Worm (Caenorhabditis elegans): Measurements from ENCODE around the gene nlp-19.

The nlp-19 gene

DNA sequence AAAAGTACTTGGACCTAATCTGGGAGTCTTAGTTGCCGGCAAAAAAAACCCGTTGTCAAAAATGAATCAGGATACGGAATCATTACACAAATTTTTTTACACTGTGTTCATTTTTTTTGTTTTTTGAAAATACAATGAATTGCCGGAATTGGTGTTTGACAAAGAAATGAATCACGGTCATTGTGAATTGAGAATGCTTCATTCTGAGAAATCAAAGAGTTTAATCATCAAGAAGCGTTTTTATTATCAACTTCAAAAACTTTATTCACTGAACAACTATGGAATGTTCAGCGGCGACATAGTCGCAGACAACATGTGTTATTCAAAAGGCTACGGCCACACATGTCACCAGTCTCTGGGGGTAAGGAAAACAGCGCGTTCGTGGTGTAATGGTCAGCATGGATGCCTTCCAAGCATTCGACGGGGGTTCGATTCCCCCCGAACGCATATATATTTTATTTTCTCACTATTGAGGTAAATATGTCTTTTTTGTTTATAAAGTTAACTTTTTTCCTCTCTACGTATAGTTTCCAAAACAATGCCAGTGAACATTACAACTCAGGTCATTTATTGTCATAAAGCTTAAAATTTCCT is 5.0 kb downstream of the nlp-19 start, which contains the start of gene nas-10 (continued):
- TF ChIP-seq nhr-102 (tag; optimal IDR thresholded peaks at IDR 0.05) (no peak), lsy-2 (tag; optimal IDR thresholded peaks at IDR 0.05) (no peak), nhr-6 (tag; optimal IDR thresholded peaks at IDR 0.05) (no peak), D1046.2 (GFP tag; IDR thresholded peaks at IDR 0.05) (no peak), ztf-11 (tag; optimal IDR thresholded peaks at IDR 0.05) (no peak), dpl-1 (GFP tag; optimal IDR thresholded peaks at IDR 0.05) (peak; percentile 5), lir-3 (tag; optimal IDR thresholded peaks at IDR 0.05) (peak; percentile 35), Y5F2A.4 (GFP tag; optimal IDR thresholded peaks at IDR 0.05) (peak; percentile 63), ceh-28 (tag; optimal IDR thresholded peaks at IDR 0.05) (no peak), lin-29 (GFP tag; IDR thresholded peaks at IDR 0.05) (0 out of 2 replicates have a peak, but pooled peaks have one; percentile 47), mep-1 (tag; optimal IDR thresholded peaks at IDR 0.05) (no peak), saeg-2 (GFP tag; IDR thresholded peaks at IDR 0.05) (no peak), zip-2 (tag; optimal IDR thresholded peaks at IDR 0.05) (peak; percentile 40), hmg-1.1 (GFP tag; IDR thresholded peaks at IDR 0.05) (peak; percentile 96), dmd-8 (GFP tag; IDR thresholded peaks at IDR 0.05) (peak; percentile 82), ceh-62 (tag; optimal IDR thresholded peaks at IDR 0.05) (no peak), Y105C5A.15 (GFP tag; IDR thresholded peaks at IDR 0.05) (peak; percentile 74; the same call in 1 of the 2 replicates), duxl-1 (tag; optimal IDR thresholded peaks at IDR 0.05; ENCODE audit: poor library complexity) (peak; percentile 74), fkh-10 (GFP tag; optimal IDR thresholded peaks at IDR 0.05) (no peak), nhr-25 (tag; optimal IDR thresholded peaks at IDR 0.05; ENCODE audit: borderline replicate concordance, insufficient read depth) (peak; percentile 26), ztf-7 (tag; optimal IDR thresholded peaks at IDR 0.05) (no peak), lin-15B (tag; optimal IDR thresholded peaks at IDR 0.05) (no peak), spr-1 (tag; optimal IDR thresholded peaks at IDR 0.05) (peak; percentile 71), T26A8.4 (GFP tag; IDR thresholded peaks at IDR 0.05) (no peak; the same call in 1 of the 2 replicates), mdl-1 (tag; optimal IDR thresholded peaks at IDR 0.05) (peak in 1 of 2 experiments; percentile 57), ctbp-1 (GFP tag; IDR thresholded peaks at IDR 0.05) (peak; percentile 90)

- TF ChIP-seq ces-1 (GFP tag; optimal IDR thresholded peaks at IDR 0.05): peak; percentile 54
- TF ChIP-seq ctbp-1 (GFP tag; IDR thresholded peaks at IDR 0.05): no peak
Observed at ce11 chrX:10965508-10965907, 7.0 kb downstream of the nlp-19 start.

ce11 chrX:10966251-10966650 is 7.7 kb downstream of the nlp-19 start, which contains the start of gene lge-1:
Gene lge-1 (plus strand): TSS chrX:10966551.
- no peak for TF ChIP-seq mxl-2 (GFP tag; conservative IDR thresholded peaks at IDR 0.05)
- no peak for TF ChIP-seq nhr-11 (tag; optimal IDR thresholded peaks at IDR 0.05)
- no peak for TF ChIP-seq unc-62 (GFP tag; optimal IDR thresholded peaks at IDR 0.05 in 1 of 2)
- TF ChIP-seq unc-62 (tag; optimal IDR thresholded peaks at IDR 0.05): no peak
- TF ChIP-seq skn-1 (tag; optimal IDR thresholded peaks at IDR 0.05): no peak

DNA sequence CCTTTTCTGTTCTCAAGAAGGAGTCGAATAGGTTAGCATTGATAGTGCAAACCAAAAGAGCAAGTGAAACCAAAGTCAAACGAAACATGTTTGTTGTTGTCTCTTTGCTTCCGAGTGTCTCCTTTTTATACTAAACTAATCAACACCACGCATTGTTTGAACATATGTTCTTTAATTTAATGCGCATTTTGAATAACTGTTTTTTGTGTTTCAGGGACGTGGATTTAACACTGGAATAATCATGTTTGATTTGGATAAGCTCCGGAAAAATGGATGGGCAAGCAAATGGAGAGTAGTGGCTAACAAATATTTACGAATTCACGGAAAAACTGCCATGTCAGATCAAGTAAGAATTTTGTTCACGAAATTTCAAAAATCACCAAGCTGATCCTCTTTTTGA is 9.2 kb downstream of the nlp-19 start, which contains the start of gene K09C8.9:
TSS of gene K09C8.9 (minus strand) at position 101 of the 400 bp plus-strand sequence.
- no peak for TF ChIP-seq tag-97 (GFP tag; IDR thresholded peaks at IDR 0.05)
- no peak for TF ChIP-seq mdl-1 (tag; optimal IDR thresholded peaks at IDR 0.05)
- no peak for TF ChIP-seq mep-1 (tag; optimal IDR thresholded peaks at IDR 0.05)

DNA sequence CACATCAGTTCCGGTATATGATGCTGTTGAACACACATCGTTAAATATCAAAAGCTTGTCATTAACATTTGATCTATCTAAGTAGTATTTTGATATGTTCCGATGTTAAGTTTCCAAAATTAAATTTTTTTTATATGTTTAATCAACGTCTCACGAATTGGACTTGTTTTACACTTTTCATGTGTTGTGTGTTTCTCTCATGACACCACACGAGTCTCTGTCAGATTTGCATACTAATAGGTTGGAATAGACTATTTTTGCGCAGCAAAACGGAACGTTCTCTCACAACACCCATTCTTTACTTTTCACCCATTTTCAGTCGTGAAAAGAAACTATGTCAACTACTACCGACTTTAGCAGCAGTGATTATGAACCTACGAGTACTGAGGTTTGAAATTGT is 12.1 kb downstream of the nlp-19 start, which contains the start of gene K09C8.8:
TSS of gene K09C8.8 (plus strand) at position 301 of the 400 bp plus-strand sequence.
- TF ChIP-seq F37D6.2 (tag; optimal IDR thresholded peaks at IDR 0.05) (no peak), dmd-8 (GFP tag; IDR thresholded peaks at IDR 0.05) (no peak), madf-5 (GFP tag; IDR thresholded peaks at IDR 0.05) (no peak), nhr-76 (tag; optimal IDR thresholded peaks at IDR 0.05) (no peak), lin-15B (tag; optimal IDR thresholded peaks at IDR 0.05) (no peak), D1046.2 (GFP tag; IDR thresholded peaks at IDR 0.05) (no peak), daf-16 (GFP tag; optimal IDR thresholded peaks at IDR 0.05) (no peak), daf-16 (tag; optimal IDR thresholded peaks at IDR 0.05) (no peak), arid-1 (GFP tag; conservative IDR thresholded peaks at IDR 0.05) (no peak), tra-1 (GFP tag; IDR thresholded peaks at IDR 0.05) (no peak), ceh-28 (tag; optimal IDR thresholded peaks at IDR 0.05) (no peak), nhr-28 (tag; optimal IDR thresholded peaks at IDR 0.05) (no peak), php-3 (GFP tag; IDR thresholded peaks at IDR 0.05) (no peak), R02D3.7 (tag; optimal IDR thresholded peaks at IDR 0.05) (no peak), unc-62 (GFP tag; optimal IDR thresholded peaks at IDR 0.05 in 1 of 2) (no peak), unc-62 (tag; optimal IDR thresholded peaks at IDR 0.05) (no peak), aha-1 (tag) (no peak), vab-7 (GFP tag; IDR thresholded peaks at IDR 0.05) (no peak)
